Worm (Caenorhabditis elegans) whole organism, L3 larva: ENCODE results near the gene ZC395.4.

Source experiments
- aly-2 ChIP-seq: fragments of 150-350 bp; optimal IDR thresholded peaks from 2 replicates; lab custom pipeline; 2014; ENCODE audit warnings: missing biosample characterization, missing genetic modification characterization
- elt-2 ChIP-seq: sonication (generic microtip); optimal IDR thresholded peaks from 2 replicates; lab custom pipeline; 2016; ENCODE audit warnings: missing genetic modification reagents, mild to moderate bottlenecking, missing genetic modification characterization, missing compliant biosample characterization
- fkh-10 ChIP-seq: sonication (generic microtip); optimal IDR thresholded peaks from 2 replicates; lab custom pipeline; 2017; ENCODE audit warnings: missing biosample characterization, missing genetic modification reagents, missing genetic modification characterization
- nhr-67 ChIP-seq: fragments of 150-350 bp; optimal IDR thresholded peaks from 2 replicates; lab custom pipeline; 2014; ENCODE audit warnings: missing biosample characterization, missing genetic modification characterization
- pha-4 ChIP-seq: fragments of 150-350 bp; optimal IDR thresholded peaks from 2 replicates; lab custom pipeline; 2014; ENCODE audit warnings: missing biosample characterization, missing genetic modification reagents, missing genetic modification characterization
- pqm-1 ChIP-seq: fragments of 150-350 bp; optimal IDR thresholded peaks from 2 replicates; lab custom pipeline; 2017; ENCODE audit warnings: missing biosample characterization, missing genetic modification characterization, inconsistent platforms
- sea-2 ChIP-seq: fragments of 150-350 bp; sonication (generic microtip); optimal IDR thresholded peaks from 4 replicates; lab custom pipeline; 2014; ENCODE audit warnings: missing biosample characterization, missing genetic modification reagents, missing genetic modification characterization

DNA sequence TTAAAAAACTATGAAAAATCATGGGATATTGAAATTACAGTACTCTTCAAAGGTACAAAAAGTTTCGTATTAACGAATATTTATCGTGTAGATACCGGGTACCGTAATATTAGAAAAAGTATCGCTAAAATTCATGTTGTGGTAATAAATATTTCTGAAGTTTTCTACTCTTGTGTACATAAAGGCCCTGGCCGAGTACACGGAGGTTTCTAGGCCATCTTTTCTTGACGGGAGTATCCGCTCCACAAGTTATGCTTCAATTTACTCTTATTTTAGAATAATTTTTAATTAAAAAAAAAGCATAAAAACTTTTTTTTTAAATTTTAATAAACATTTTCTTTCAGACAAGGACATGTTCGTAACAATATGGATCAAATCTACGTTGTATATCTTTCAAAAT lies 36.8 kb upstream of the ZC395.4 start:
- TF ChIP-seq fkh-10 (GFP tag; lab: Kevin White, UChicago) (no peak), sea-2 (GFP tag; lab: Kevin White, UChicago) (no peak), pqm-1 (no peak), pha-4 (tag; lab: Kevin White, UChicago) (peak; percentile 68), nhr-67 (no peak), aly-2 (tag; lab: Kevin White, UChicago) (no peak), elt-2 (no peak)
